Fruit fly (Drosophila melanogaster): ENCODE data around the gene Nepl9.
A peak's percentile ranks its signal among the peaks of the same experiment; 100 is the strongest.

- no peak for TF ChIP-seq CG8632 (GFP tag; optimal IDR thresholded peaks at IDR 0.05)
- TF ChIP-seq Sox102F (GFP tag; optimal IDR thresholded peaks at IDR 0.05): no peak
- TF ChIP-seq Hr39 (GFP tag; optimal IDR thresholded peaks at IDR 0.05): no peak
- TF ChIP-seq dsx (GFP tag; optimal IDR thresholded peaks at IDR 0.05; ENCODE audit: poor library complexity, severe bottlenecking): no peak
- TF ChIP-seq Eip78C (GFP tag): peak; percentile 85
Observed at dm6 chr2L:16868897-16869324, 31.9 kb upstream of the Nepl9 start.
